Worm (Caenorhabditis elegans) whole organism, late embryonic: Measurements from ENCODE around the gene srd-8.

Experiments
- C38D4.7 ChIP-seq: fragments of 200-800 bp; sonication (Bioruptor generic); optimal IDR thresholded peaks from 2 replicates; lab custom pipeline; 2018; ENCODE audit warnings: mild to moderate bottlenecking, missing genetic modification characterization, moderate library complexity, missing compliant biosample characterization
- K02D7.2 ChIP-seq: sonication (generic microtip); optimal IDR thresholded peaks from 2 replicates; lab custom pipeline; 2017; ENCODE audit warnings: mild to moderate bottlenecking, missing genetic modification characterization, missing compliant biosample characterization
- K09A11.1 ChIP-seq: sonication (generic microtip); optimal IDR thresholded peaks from 2 replicates; lab custom pipeline; 2017; ENCODE audit warnings: antibody characterized with exemption, mild to moderate bottlenecking, missing genetic modification characterization, missing compliant biosample characterization; ENCODE audit not compliant: insufficient read depth
- T23F11.4 ChIP-seq: fragments of 200-800 bp; sonication (Bioruptor generic); optimal IDR thresholded peaks from 2 replicates; lab custom pipeline; 2018; ENCODE audit warnings: mild to moderate bottlenecking, missing genetic modification characterization, missing compliant biosample characterization
- ahr-1 ChIP-seq: sonication (generic microtip); optimal IDR thresholded peaks from 2 replicates; lab custom pipeline; 2016; ENCODE audit warnings: missing genetic modification characterization, missing compliant biosample characterization
- ama-1 ChIP-seq: fragments of 150-350 bp; optimal IDR thresholded peaks from 2 replicates; lab custom pipeline; 2014
- ceh-18 ChIP-seq: sonication (generic microtip); optimal IDR thresholded peaks from 2 replicates; lab custom pipeline; 2016; ENCODE audit warnings: missing genetic modification characterization, missing compliant biosample characterization
- ceh-22 ChIP-seq: sonication (generic microtip); optimal IDR thresholded peaks from 2 replicates; lab custom pipeline; 2017; ENCODE audit warnings: missing biosample characterization, missing genetic modification characterization
- ceh-24 ChIP-seq: sonication (generic microtip); optimal IDR thresholded peaks from 2 replicates; lab custom pipeline; 2016; ENCODE audit warnings: mild to moderate bottlenecking, missing genetic modification characterization, missing compliant biosample characterization
- ceh-31 ChIP-seq: sonication (generic microtip); optimal IDR thresholded peaks from 2 replicates; lab custom pipeline; 2016; ENCODE audit warnings: missing genetic modification characterization, missing compliant biosample characterization
- ceh-45 ChIP-seq: fragments of 200-800 bp; sonication (Bioruptor generic); IDR thresholded peaks from 2 replicates; pipeline ENCODE4 v1.3.6; 2022; ENCODE audit warnings: missing genetic modification reagents, missing genetic modification characterization, missing compliant biosample characterization
- ceh-48 ChIP-seq: sonication (generic microtip); optimal IDR thresholded peaks from 2 replicates; lab custom pipeline; 2016; ENCODE audit warnings: missing genetic modification characterization, inconsistent platforms, missing compliant biosample characterization
- ceh-6 ChIP-seq: fragments of 200-800 bp; sonication (Bioruptor generic); optimal IDR thresholded peaks from 2 replicates; lab custom pipeline; 2018; ENCODE audit warnings: mild to moderate bottlenecking, missing genetic modification characterization, missing compliant biosample characterization
- che-1 ChIP-seq: sonication (generic microtip); optimal IDR thresholded peaks from 2 replicates; lab custom pipeline; 2016; ENCODE audit warnings: mild to moderate bottlenecking, missing genetic modification characterization, missing compliant biosample characterization
- elt-4 ChIP-seq: sonication (generic microtip); optimal IDR thresholded peaks from 2 replicates; lab custom pipeline; 2016; ENCODE audit warnings: missing genetic modification characterization, missing compliant biosample characterization
- fax-1 ChIP-seq: sonication (generic microtip); optimal IDR thresholded peaks from 2 replicates; lab custom pipeline; 2016; ENCODE audit warnings: missing genotype, missing genetic modification characterization, missing compliant biosample characterization
- fkh-6 ChIP-seq: sonication (generic microtip); optimal IDR thresholded peaks from 2 replicates; lab custom pipeline; 2016; ENCODE audit warnings: missing genetic modification characterization, missing compliant biosample characterization
- hlh-30 ChIP-seq: sonication (generic microtip); optimal IDR thresholded peaks from 2 replicates; lab custom pipeline; 2017; ENCODE audit warnings: antibody characterized with exemption, missing genetic modification characterization, missing compliant biosample characterization; ENCODE audit not compliant: insufficient read depth
- hlh-6 ChIP-seq: sonication (generic microtip); optimal IDR thresholded peaks from 2 replicates; lab custom pipeline; 2016; ENCODE audit warnings: missing genotype, missing genetic modification characterization, missing compliant biosample characterization
- hlh-8 ChIP-seq: sonication (generic microtip); optimal IDR thresholded peaks from 2 replicates; lab custom pipeline; 2016; ENCODE audit warnings: missing genotype, missing genetic modification characterization, missing compliant biosample characterization
- lim-6 ChIP-seq: sonication (generic microtip); optimal IDR thresholded peaks from 2 replicates; lab custom pipeline; 2016; ENCODE audit warnings: missing genetic modification characterization, missing compliant biosample characterization
- madf-2 ChIP-seq: sonication (generic microtip); optimal IDR thresholded peaks from 2 replicates; lab custom pipeline; 2017; ENCODE audit warnings: missing genetic modification characterization, missing compliant biosample characterization
- mec-3 ChIP-seq: sonication (generic microtip); optimal IDR thresholded peaks from 2 replicates; lab custom pipeline; 2016; ENCODE audit warnings: borderline replicate concordance, missing genetic modification characterization, missing compliant biosample characterization
- nfya-1 ChIP-seq: sonication (generic microtip); optimal IDR thresholded peaks from 2 replicates; lab custom pipeline; 2017; ENCODE audit warnings: missing genetic modification characterization, mild to moderate bottlenecking, missing compliant biosample characterization, antibody characterized with exemption, moderate library complexity
- nhr-11 ChIP-seq: fragments of 150-350 bp; optimal IDR thresholded peaks from 2 replicates; lab custom pipeline; 2014; ENCODE audit warnings: missing biosample characterization, missing genetic modification characterization
- nhr-232 ChIP-seq: sonication (generic microtip); optimal IDR thresholded peaks from 2 replicates; lab custom pipeline; 2016; ENCODE audit warnings: missing genetic modification characterization, missing compliant biosample characterization
- pax-1 ChIP-seq: fragments of 150-350 bp; optimal IDR thresholded peaks from 2 replicates; lab custom pipeline; 2014; ENCODE audit warnings: missing biosample characterization, missing genetic modification characterization
- pha-2 ChIP-seq: sonication (generic microtip); optimal IDR thresholded peaks from 2 replicates; lab custom pipeline; 2017; ENCODE audit warnings: mild to moderate bottlenecking, missing genetic modification characterization, missing compliant biosample characterization
- pqm-1 ChIP-seq: sonication (generic microtip); optimal IDR thresholded peaks from 2 replicates; lab custom pipeline; 2016; ENCODE audit warnings: missing genetic modification characterization, missing compliant biosample characterization
- ref-2 ChIP-seq: sonication (generic microtip); optimal IDR thresholded peaks from 2 replicates; lab custom pipeline; 2016; ENCODE audit warnings: missing genetic modification characterization, missing compliant biosample characterization
- rnt-1 ChIP-seq: sonication (generic microtip); optimal IDR thresholded peaks from 2 replicates; lab custom pipeline; 2016; ENCODE audit warnings: missing genetic modification characterization, missing compliant biosample characterization
- sdc-2 ChIP-seq: sonication (generic microtip); optimal IDR thresholded peaks from 2 replicates; lab custom pipeline; 2016; ENCODE audit warnings: missing genotype, missing genetic modification characterization, missing compliant biosample characterization
- sox-4 ChIP-seq: sonication (generic microtip); optimal IDR thresholded peaks from 2 replicates; lab custom pipeline; 2017; ENCODE audit warnings: mild to moderate bottlenecking, missing genetic modification characterization, inconsistent platforms, missing compliant biosample characterization
- tbx-7 ChIP-seq: sonication (generic microtip); optimal IDR thresholded peaks from 2 replicates; lab custom pipeline; 2016; ENCODE audit warnings: missing genotype, missing genetic modification characterization, missing compliant biosample characterization
- ttx-3 ChIP-seq: sonication (generic microtip); optimal IDR thresholded peaks from 2 replicates; lab custom pipeline; 2016; ENCODE audit warnings: missing genetic modification reagents, missing genetic modification characterization, missing compliant biosample characterization
- unc-42 ChIP-seq: sonication (generic microtip); optimal IDR thresholded peaks from 2 replicates; lab custom pipeline; 2016; ENCODE audit warnings: missing genotype, missing genetic modification characterization, missing compliant biosample characterization
- unc-55 ChIP-seq: sonication (generic microtip); optimal IDR thresholded peaks from 2 replicates; lab custom pipeline; 2017; ENCODE audit warnings: missing biosample characterization, missing genetic modification reagents, missing genetic modification characterization
- ztf-16 ChIP-seq: sonication (generic microtip); optimal IDR thresholded peaks from 2 replicates; lab custom pipeline; 2017; ENCODE audit warnings: missing genetic modification characterization, missing compliant biosample characterization

srd-8 gene

ce11 chrIV:5645514-5646052 is at the start of gene srd-8, which contains the start of gene B0547.2:
TSS of gene srd-8 (minus strand) at chrIV:5645614.
TSS of gene B0547.2 (plus strand) at chrIV:5646002.
- TF ChIP-seq elt-4 (tag; lab: Kevin White, UChicago) (no peak), nhr-11 (tag; lab: Kevin White, UChicago) (no peak), lim-6 (tag; lab: Kevin White, UChicago) (no peak), sdc-2 (tag; lab: Kevin White, UChicago) (no peak), ztf-16 (tag; lab: Kevin White, UChicago) (no peak), fax-1 (tag; lab: Kevin White, UChicago) (no peak), hlh-30 (tag; lab: Kevin White, UChicago) (no peak), nhr-232 (tag; lab: Kevin White, UChicago) (no peak), fkh-6 (tag; lab: Kevin White, UChicago) (no peak), K09A11.1 (tag; lab: Kevin White, UChicago) (no peak), ceh-6 (GFP tag; lab: Kevin White, UChicago) (no peak), ama-1 (no peak), madf-2 (no peak), C38D4.7 (GFP tag; lab: Kevin White, UChicago) (no peak), unc-55 (GFP tag; lab: Kevin White, UChicago) (no peak), ttx-3 (no peak), ceh-45 (GFP tag; lab: Robert Waterston, UW) (no peak), unc-42 (tag; lab: Kevin White, UChicago) (no peak), mec-3 (tag; lab: Kevin White, UChicago) (no peak)
- TF ChIP-seq, all 69 proteins: peak for 0

- TF ChIP-seq che-1 (tag; lab: Kevin White, UChicago) = no peak
- TF ChIP-seq ceh-48 (tag; lab: Kevin White, UChicago) = no peak
- no peak for TF ChIP-seq pqm-1 (tag; lab: Kevin White, UChicago)
- no peak for TF ChIP-seq pax-1 (tag; lab: Kevin White, UChicago)
- no peak for TF ChIP-seq K09A11.1 (tag; lab: Kevin White, UChicago)
- TF ChIP-seq nhr-232 (tag; lab: Kevin White, UChicago) = no peak
- no peak for TF ChIP-seq hlh-6 (tag; lab: Kevin White, UChicago)
- TF ChIP-seq sdc-2 (tag; lab: Kevin White, UChicago) = no peak
- TF ChIP-seq ttx-3 = no peak
- TF ChIP-seq nfya-1 = no peak
- TF ChIP-seq T23F11.4 (GFP tag; lab: Kevin White, UChicago) = no peak
- TF ChIP-seq pha-2 (tag; lab: Kevin White, UChicago) = no peak
- TF ChIP-seq tbx-7 (tag; lab: Kevin White, UChicago) = no peak
Observed at ce11 chrIV:5690386-5691080, 45.1 kb upstream of the srd-8 start, which contains the start of gene C55C3.8. TSS of gene C55C3.8 (plus strand) at chrIV:5691030.

DNA sequence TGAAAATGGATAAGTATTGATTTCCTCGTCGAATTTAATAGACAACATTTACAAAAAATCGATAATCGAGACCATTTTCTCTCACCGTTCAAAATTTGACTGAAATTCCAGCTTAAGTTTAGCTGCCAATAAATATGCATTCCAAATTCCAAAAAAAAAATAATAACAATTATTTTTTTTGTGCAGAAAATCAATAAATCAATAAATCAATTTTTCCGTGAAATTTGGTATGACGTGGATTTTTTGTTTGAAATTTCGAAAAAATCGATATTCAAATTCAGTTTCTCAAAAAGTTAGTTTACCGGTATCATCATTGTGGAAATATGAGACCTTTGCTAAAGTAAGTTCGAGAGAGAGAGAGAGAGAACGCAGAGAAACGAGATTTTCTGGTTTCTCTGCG is 39.6 kb upstream of the srd-8 start, which contains the start of gene C55C3.3:
Gene C55C3.3 (plus strand): TSS at position 274 of the 400 bp plus-strand sequence.
- TF ChIP-seq ama-1 (no peak), hlh-8 (tag; lab: Kevin White, UChicago) (no peak), pax-1 (tag; lab: Kevin White, UChicago) (no peak)

DNA sequence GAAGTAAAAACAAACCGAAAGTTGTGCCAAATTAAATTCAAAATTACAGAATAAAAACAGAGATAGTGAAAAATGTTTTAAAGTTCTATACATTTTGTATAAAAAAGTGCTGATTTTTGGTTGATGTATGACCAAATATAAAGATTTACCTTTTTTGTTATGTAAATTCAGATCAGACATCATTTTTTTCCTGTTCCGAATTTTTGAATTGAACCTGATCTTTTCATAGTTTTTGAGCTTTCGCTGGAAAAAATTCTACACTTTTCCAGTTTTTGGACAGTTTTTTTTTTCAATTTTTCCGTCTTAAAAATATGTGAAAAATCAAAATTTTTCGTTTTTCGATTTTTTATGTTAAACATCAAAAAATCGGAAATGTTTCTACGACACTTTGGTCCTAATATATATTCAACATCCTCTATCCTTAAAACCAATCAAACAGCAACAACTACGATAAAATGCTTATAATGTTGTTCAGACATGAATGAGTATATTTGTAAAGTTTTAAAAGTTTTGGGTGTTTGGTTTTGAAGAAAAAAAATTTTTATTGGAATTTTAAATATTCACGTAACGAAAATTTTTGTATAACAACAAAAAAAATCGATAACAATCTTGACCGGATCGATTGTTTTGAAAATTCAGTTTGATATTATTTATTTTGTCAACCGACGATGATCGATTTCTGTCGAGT is 37.3 kb upstream of the srd-8 start, which contains the start of the genes C55C3.7 and C55C3.6:
Gene C55C3.7 (minus strand): TSS at position 101 of the 688 bp plus-strand sequence.
Gene C55C3.6 (plus strand): TSS at position 638 of the 688 bp plus-strand sequence.
- no peak for TF ChIP-seq fax-1 (tag; lab: Kevin White, UChicago)
- TF ChIP-seq ref-2 = no peak
- TF ChIP-seq nfya-1 = no peak
- no peak for TF ChIP-seq ahr-1
- TF ChIP-seq ceh-18 (tag; lab: Kevin White, UChicago) = no peak
- no peak for TF ChIP-seq ceh-24 (tag; lab: Kevin White, UChicago)
- no peak for TF ChIP-seq lim-6 (tag; lab: Kevin White, UChicago)
- no peak for TF ChIP-seq K02D7.2 (tag; lab: Kevin White, UChicago)
- TF ChIP-seq sox-4 (tag; lab: Kevin White, UChicago) = no peak
- no peak for TF ChIP-seq ceh-31 (tag; lab: Kevin White, UChicago)
- TF ChIP-seq pqm-1 (tag; lab: Kevin White, UChicago) = no peak
- no peak for TF ChIP-seq ceh-22 (tag; lab: Kevin White, UChicago)
- TF ChIP-seq rnt-1 (tag; lab: Kevin White, UChicago) = no peak
